Fruit fly (Drosophila melanogaster) whole organism, embryonic: ENCODE data around the gene Polr1D.

Experiments used
- Asciz ChIP-seq: fragments of 200-800 bp; sonication (Bioruptor generic); optimal IDR thresholded peaks from 2 replicates; lab custom pipeline; 2017; ENCODE audit warnings: missing biosample characterization, mild to moderate bottlenecking, missing genetic modification characterization, missing genetic modification reagents
- Atf3 ChIP-seq: fragments of 200-800 bp; sonication (Bioruptor generic); optimal IDR thresholded peaks from 3 replicates; lab custom pipeline; 2016; ENCODE audit warnings: missing biosample characterization, missing genetic modification characterization
- CG10147 ChIP-seq: fragments of 200-800 bp; sonication (Bioruptor generic); optimal IDR thresholded peaks from 2 replicates; lab custom pipeline; 2019; ENCODE audit warnings: missing biosample characterization, mild to moderate bottlenecking, missing genetic modification characterization, moderate library complexity
- CG10274 ChIP-seq: fragments of 200-800 bp; sonication (Bioruptor generic); optimal IDR thresholded peaks from 3 replicates; lab custom pipeline; 2017; ENCODE audit warnings: missing biosample characterization, mild to moderate bottlenecking, missing genetic modification characterization
- CG10431 ChIP-seq: fragments of 200-800 bp; sonication (Bioruptor generic); optimal IDR thresholded peaks from 3 replicates; lab custom pipeline; 2018; ENCODE audit warnings: missing biosample characterization, mild to moderate bottlenecking, missing genetic modification characterization
- CG10654 ChIP-seq: fragments of 200-800 bp; sonication (Bioruptor generic); optimal IDR thresholded peaks from 2 replicates; lab custom pipeline; 2016; ENCODE audit warnings: missing biosample characterization, missing genetic modification characterization
- CG11093 ChIP-seq: fragments of 200-800 bp; sonication (Bioruptor generic); IDR thresholded peaks from 3 replicates; pipeline ENCODE4 v1.3.6; 2022; ENCODE audit warnings: missing biosample characterization, missing genetic modification characterization
- CG11560 ChIP-seq: fragments of 200-800 bp; sonication (Bioruptor generic); IDR thresholded peaks from 3 replicates; pipeline ENCODE4 v1.3.6; 2022; ENCODE audit warnings: missing biosample characterization, missing genetic modification characterization
- CG12155 ChIP-seq: fragments of 200-800 bp; sonication (Bioruptor generic); optimal IDR thresholded peaks from 3 replicates; lab custom pipeline; 2016; ENCODE audit warnings: missing biosample characterization, missing genetic modification characterization
- CG12659 ChIP-seq: fragments of 200-800 bp; sonication (Bioruptor generic); optimal IDR thresholded peaks from 3 replicates; lab custom pipeline; 2017; ENCODE audit warnings: mild to moderate bottlenecking, missing biosample characterization, missing genetic modification reagents, missing genetic modification characterization
- CG16779 ChIP-seq: fragments of 200-800 bp; sonication (Bioruptor generic); IDR thresholded peaks from 2 replicates; pipeline ENCODE4 v1.3.6; 2022; ENCODE audit warnings: missing biosample characterization, missing genetic modification characterization
- CG16815 ChIP-seq: fragments of 200-800 bp; sonication (Bioruptor generic); optimal IDR thresholded peaks from 3 replicates; lab custom pipeline; 2017; ENCODE audit warnings: missing biosample characterization, mild to moderate bottlenecking, missing genetic modification characterization
- CG18011 ChIP-seq: fragments of 200-800 bp; sonication (Bioruptor generic); optimal IDR thresholded peaks from 2 replicates; lab custom pipeline; 2017; ENCODE audit warnings: missing biosample characterization, missing genetic modification characterization, mild to moderate bottlenecking, moderate library complexity, missing genotype
- CG18599 ChIP-seq: fragments of 200-800 bp; sonication (Bioruptor generic); optimal IDR thresholded peaks from 3 replicates; lab custom pipeline; 2017; ENCODE audit warnings: missing biosample characterization, missing genetic modification characterization, mild to moderate bottlenecking, moderate library complexity, missing genetic modification reagents
- CG18764 ChIP-seq: fragments of 200-800 bp; sonication (Bioruptor generic); optimal IDR thresholded peaks from 3 replicates; lab custom pipeline; 2016; ENCODE audit warnings: missing biosample characterization, missing genetic modification characterization
- CG2875 ChIP-seq: fragments of 200-800 bp; sonication (Bioruptor generic); optimal IDR thresholded peaks from 2 replicates; lab custom pipeline; 2017; ENCODE audit warnings: missing biosample characterization, mild to moderate bottlenecking, missing genetic modification characterization, missing genetic modification reagents
- CG2889 ChIP-seq: fragments of 200-800 bp; sonication (Bioruptor generic); IDR thresholded peaks from 3 replicates; pipeline ENCODE4 v1.3.6; 2022; ENCODE audit warnings: missing biosample characterization, missing genetic modification characterization
- CG31388 ChIP-seq: fragments of 200-800 bp; sonication (Bioruptor generic); optimal IDR thresholded peaks from 2 replicates; lab custom pipeline; 2016; ENCODE audit warnings: missing biosample characterization, missing genetic modification characterization
- CG3163 ChIP-seq: fragments of 200-800 bp; sonication (Bioruptor generic); optimal IDR thresholded peaks from 3 replicates; lab custom pipeline; 2016; ENCODE audit warnings: missing biosample characterization, missing genetic modification characterization
- CG4360 ChIP-seq: fragments of 200-800 bp; sonication (Bioruptor generic); IDR thresholded peaks from 2 replicates; pipeline ENCODE4 v1.3.6; 2022; ENCODE audit warnings: missing biosample characterization, missing genetic modification characterization
- CG4854 ChIP-seq: fragments of 200-800 bp; sonication (Bioruptor generic); optimal IDR thresholded peaks from 2 replicates; lab custom pipeline; 2016; ENCODE audit warnings: missing biosample characterization, missing genetic modification characterization, inconsistent platforms
- CG7786 ChIP-seq: fragments of 200-800 bp; sonication (Bioruptor generic); optimal IDR thresholded peaks from 2 replicates; lab custom pipeline; 2016; ENCODE audit warnings: missing biosample characterization, missing genetic modification characterization
- CG8359 ChIP-seq: fragments of 200-800 bp; sonication (Bioruptor generic); optimal IDR thresholded peaks from 2 replicates; lab custom pipeline; 2017; ENCODE audit warnings: missing biosample characterization, mild to moderate bottlenecking, missing genetic modification characterization, borderline replicate concordance
- CG9727 ChIP-seq: fragments of 200-800 bp; sonication (Bioruptor generic); optimal IDR thresholded peaks from 3 replicates; lab custom pipeline; 2017; ENCODE audit warnings: missing biosample characterization, mild to moderate bottlenecking, missing genetic modification characterization
- CTCF ChIP-seq: fragments of 200-800 bp; sonication (Bioruptor generic); optimal IDR thresholded peaks from 2 replicates; lab custom pipeline; 2017; ENCODE audit warnings: missing biosample characterization, mild to moderate bottlenecking, missing genetic modification characterization, moderate library complexity
- CkIIα-i1 ChIP-seq: fragments of 200-800 bp; sonication (Bioruptor generic); IDR thresholded peaks from 2 replicates; pipeline ENCODE4 v1.3.6; 2022; ENCODE audit warnings: missing biosample characterization, missing genetic modification characterization
- D19A ChIP-seq: fragments of 200-800 bp; optimal IDR thresholded peaks from 3 replicates; lab custom pipeline; 2019; ENCODE audit warnings: missing biosample characterization, mild to moderate bottlenecking, missing genetic modification characterization, moderate library complexity
- Dbx ChIP-seq: fragments of 200-800 bp; sonication (Bioruptor generic); IDR thresholded peaks from 3 replicates; pipeline ENCODE4 v1.3.6; 2022; ENCODE audit warnings: missing biosample characterization, missing genetic modification characterization
- Doc2 ChIP-seq: fragments of 200-800 bp; sonication (Bioruptor generic); IDR thresholded peaks from 2 replicates; pipeline ENCODE4 v1.3.6; 2022; ENCODE audit warnings: missing biosample characterization, missing genetic modification characterization
- Ets97D ChIP-seq: fragments of 200-800 bp; sonication (Bioruptor generic); optimal IDR thresholded peaks from 3 replicates; lab custom pipeline; 2016; ENCODE audit warnings: missing biosample characterization, missing genetic modification characterization
- Fer3 ChIP-seq: fragments of 200-800 bp; sonication (Bioruptor generic); optimal IDR thresholded peaks from 2 replicates; lab custom pipeline; 2018; ENCODE audit warnings: missing biosample characterization, mild to moderate bottlenecking, missing genetic modification characterization, moderate library complexity
- Gug ChIP-seq: fragments of 200-800 bp; sonication (Bioruptor generic); IDR thresholded peaks from 4 replicates; pipeline ENCODE4 v1.3.6; 2022; ENCODE audit warnings: missing biosample characterization, missing genetic modification characterization
- H15 ChIP-seq: fragments of 200-800 bp; sonication (Bioruptor generic); IDR thresholded peaks from 3 replicates; pipeline ENCODE4 v1.3.6; 2022; ENCODE audit warnings: missing biosample characterization, missing genetic modification characterization
- HmgZ ChIP-seq: fragments of 200-800 bp; sonication (Bioruptor generic); optimal IDR thresholded peaks from 2 replicates; lab custom pipeline; 2018; ENCODE audit warnings: missing biosample characterization, mild to moderate bottlenecking, missing genetic modification characterization
- Hmr ChIP-seq: fragments of 200-800 bp; sonication (Bioruptor generic); optimal IDR thresholded peaks from 3 replicates; lab custom pipeline; 2017; ENCODE audit warnings: mild to moderate bottlenecking, missing biosample characterization, missing genetic modification reagents, missing genetic modification characterization
- Lim3 ChIP-seq: fragments of 200-800 bp; sonication (Bioruptor generic); IDR thresholded peaks from 2 replicates; pipeline ENCODE4 v1.3.6; 2022; ENCODE audit warnings: missing biosample characterization, missing genetic modification characterization
- Opbp ChIP-seq: fragments of 200-800 bp; sonication (Bioruptor generic); IDR thresholded peaks from 3 replicates; pipeline ENCODE4 v1.3.6; 2022; ENCODE audit warnings: missing biosample characterization, missing genetic modification characterization; ENCODE audit not compliant: partially characterized antibody
- Side ChIP-seq: fragments of 200-800 bp; sonication (Bioruptor generic); optimal IDR thresholded peaks from 2 replicates; lab custom pipeline; 2016; ENCODE audit warnings: missing biosample characterization, missing genetic modification characterization
- chif ChIP-seq, 2 experiments: fragments of 200-800 bp; sonication (Bioruptor generic); optimal IDR thresholded peaks; 3 replicates each; lab custom pipeline; 2016; ENCODE audit warnings: missing biosample characterization in 2 of 2, missing genetic modification characterization in 2 of 2
- da ChIP-seq: fragments of 200-800 bp; sonication (Bioruptor generic); optimal IDR thresholded peaks from 2 replicates; lab custom pipeline; 2016; ENCODE audit warnings: missing biosample characterization, missing genetic modification characterization
- en ChIP-seq: fragments of 200-800 bp; sonication (Bioruptor generic); optimal IDR thresholded peaks from 2 replicates; lab custom pipeline; 2016; ENCODE audit warnings: missing biosample characterization, missing genetic modification characterization
- fd102C ChIP-seq: fragments of 200-800 bp; sonication (Bioruptor generic); optimal IDR thresholded peaks from 2 replicates; lab custom pipeline; 2018; ENCODE audit warnings: missing biosample characterization, mild to moderate bottlenecking, missing genetic modification characterization, moderate library complexity
- fd3F ChIP-seq: fragments of 200-800 bp; sonication (Bioruptor generic); optimal IDR thresholded peaks from 2 replicates; lab custom pipeline; 2018; ENCODE audit warnings: missing biosample characterization, mild to moderate bottlenecking, missing genetic modification characterization, moderate library complexity
- grn ChIP-seq: fragments of 200-800 bp; sonication (Bioruptor generic); optimal IDR thresholded peaks from 3 replicates; lab custom pipeline; 2017; ENCODE audit warnings: missing biosample characterization, missing genetic modification characterization
- her ChIP-seq: fragments of 200-800 bp; sonication (Bioruptor generic); optimal IDR thresholded peaks from 2 replicates; lab custom pipeline; 2016; ENCODE audit warnings: missing biosample characterization, missing genetic modification characterization
- ind ChIP-seq: fragments of 200-800 bp; sonication (Bioruptor generic); optimal IDR thresholded peaks from 3 replicates; lab custom pipeline; 2016; ENCODE audit warnings: missing biosample characterization, missing genetic modification characterization
- nerfin-2 ChIP-seq: fragments of 200-800 bp; sonication (Bioruptor generic); IDR thresholded peaks from 2 replicates; pipeline ENCODE4 v1.3.6; 2022; ENCODE audit warnings: missing biosample characterization, missing genetic modification characterization; ENCODE audit not compliant: partially characterized antibody
- pfk ChIP-seq: fragments of 200-800 bp; sonication (Bioruptor generic); optimal IDR thresholded peaks from 2 replicates; lab custom pipeline; 2018; ENCODE audit warnings: missing biosample characterization, mild to moderate bottlenecking, missing genetic modification characterization, moderate library complexity
- pita ChIP-seq: fragments of 200-800 bp; sonication (Bioruptor generic); optimal IDR thresholded peaks from 2 replicates; lab custom pipeline; 2017; ENCODE audit warnings: missing biosample characterization, mild to moderate bottlenecking, missing genetic modification characterization
- tx ChIP-seq: fragments of 200-800 bp; sonication (Bioruptor generic); optimal IDR thresholded peaks from 2 replicates; lab custom pipeline; 2016; ENCODE audit warnings: missing biosample characterization, missing genetic modification characterization
- zfh1 ChIP-seq: fragments of 200-800 bp; sonication (Bioruptor generic); IDR thresholded peaks from 3 replicates; pipeline ENCODE4 v1.3.6; 2022; ENCODE audit warnings: missing biosample characterization, missing genetic modification characterization

Gene Polr1D

dm6 chr2L:19131905-19132402 lies 3.1 kb downstream of the Polr1D start, which contains the start of the genes AsnRS and DCTN6-p27 (continued):
- TF ChIP-seq fd3F (GFP tag; lab: Kevin White, UChicago) = peak; percentile 56
- peak; percentile 74 for TF ChIP-seq Ets97D
- TF ChIP-seq CkIIα-i1 = no peak
- TF ChIP-seq D19A (tag; lab: Kevin White, UChicago) = peak; percentile 41
- TF ChIP-seq CG10431 (GFP tag; lab: Kevin White, UChicago) = no peak
- TF ChIP-seq CTCF (GFP tag; lab: Kevin White, UChicago) = no peak
- no peak for TF ChIP-seq CG3163 (GFP tag; lab: Kevin White, UChicago)
- TF ChIP-seq CG12155 (GFP tag; lab: Kevin White, UChicago) = peak; percentile 80
- TF ChIP-seq chif (GFP tag; optimal IDR thresholded peaks at IDR 0.05; lab: Kevin White, UChicago) = peak; percentile 37 to 49
- TF ChIP-seq CG16779 (GFP tag; lab: Robert Waterston, UW) = peak; percentile 40; the same call in 1 of the 2 replicates
- TF ChIP-seq grn (GFP tag; lab: Kevin White, UChicago) = no peak
- TF ChIP-seq CG10654 (GFP tag; lab: Kevin White, UChicago) = peak; percentile 67
- TF ChIP-seq Asciz (GFP tag; lab: Kevin White, UChicago) = no peak
- no peak for TF ChIP-seq Doc2
- TF ChIP-seq zfh1 = peak; percentile 70
- peak; percentile 94 for TF ChIP-seq CG11560 (tag; lab: Robert Waterston, UW)
- no peak for TF ChIP-seq CG4360
- no peak for TF ChIP-seq CG31388 (GFP tag; lab: Kevin White, UChicago)
- TF ChIP-seq CG8359 (GFP tag; lab: Kevin White, UChicago) = no peak
- TF ChIP-seq CG9727 (GFP tag; lab: Kevin White, UChicago) = peak; percentile 64
- TF ChIP-seq Hmr (GFP tag; lab: Kevin White, UChicago) = peak; percentile 66
- peak; percentile 72 for TF ChIP-seq Dbx (GFP tag; lab: Robert Waterston, UW)
- TF ChIP-seq H15 = 0 out of 3 replicates have a peak, but pooled peaks have one; percentile 47
- TF ChIP-seq Fer3 = peak; percentile 73
- peak; percentile 41 for TF ChIP-seq CG16815
- TF ChIP-seq Side (GFP tag; lab: Kevin White, UChicago) = peak; percentile 6
- TF ChIP-seq CG2875 (GFP tag; lab: Kevin White, UChicago) = peak; percentile 34
- no peak for TF ChIP-seq CG10274 (GFP tag; lab: Kevin White, UChicago)
- no peak for TF ChIP-seq pita
- no peak for TF ChIP-seq CG2889
- peak; percentile 2 for TF ChIP-seq fd102C (GFP tag; lab: Kevin White, UChicago)
- peak; percentile 42 for TF ChIP-seq CG10147
- peak; percentile 50 for TF ChIP-seq her (GFP tag; lab: Kevin White, UChicago)
- peak; percentile 22 for TF ChIP-seq CG7786
- peak; percentile 8 for TF ChIP-seq pfk (GFP tag; lab: Kevin White, UChicago)
- peak; percentile 3 for TF ChIP-seq da (GFP tag; lab: Kevin White, UChicago)
- peak; percentile 61 for TF ChIP-seq CG18764 (GFP tag; lab: Kevin White, UChicago)
- no peak; the same call in 1 of the 3 replicates for TF ChIP-seq Opbp (GFP tag; lab: Robert Waterston, UW)
- TF ChIP-seq CG18599 (GFP tag; lab: Kevin White, UChicago) = peak; percentile 78
- no peak for TF ChIP-seq en (GFP tag; lab: Kevin White, UChicago)
- TF ChIP-seq tx (GFP tag; lab: Kevin White, UChicago) = peak; percentile 30
- peak; percentile 53; the same call in 1 of the 2 replicates for TF ChIP-seq nerfin-2
- TF ChIP-seq CG11093 = 0 out of 3 replicates have a peak, but pooled peaks have one; percentile 39
- TF ChIP-seq CG18011 (GFP tag; lab: Kevin White, UChicago) = peak; percentile 57
- TF ChIP-seq CG4854 (GFP tag; lab: Kevin White, UChicago) = peak; percentile 62
- no peak for TF ChIP-seq Lim3 (GFP tag; lab: Robert Waterston, UW)
- TF ChIP-seq Atf3 = peak; percentile 8
- TF ChIP-seq HmgZ (tag; lab: Kevin White, UChicago) = peak; percentile 69
- TF ChIP-seq CG12659 = peak; percentile 78
- TF ChIP-seq ind = peak; percentile 79
- TF ChIP-seq Gug (GFP tag; lab: Robert Waterston, UW) = peak; percentile 81
